Fruit fly (Drosophila melanogaster): ENCODE data around the gene Pdp.

Pdp gene

DNA sequence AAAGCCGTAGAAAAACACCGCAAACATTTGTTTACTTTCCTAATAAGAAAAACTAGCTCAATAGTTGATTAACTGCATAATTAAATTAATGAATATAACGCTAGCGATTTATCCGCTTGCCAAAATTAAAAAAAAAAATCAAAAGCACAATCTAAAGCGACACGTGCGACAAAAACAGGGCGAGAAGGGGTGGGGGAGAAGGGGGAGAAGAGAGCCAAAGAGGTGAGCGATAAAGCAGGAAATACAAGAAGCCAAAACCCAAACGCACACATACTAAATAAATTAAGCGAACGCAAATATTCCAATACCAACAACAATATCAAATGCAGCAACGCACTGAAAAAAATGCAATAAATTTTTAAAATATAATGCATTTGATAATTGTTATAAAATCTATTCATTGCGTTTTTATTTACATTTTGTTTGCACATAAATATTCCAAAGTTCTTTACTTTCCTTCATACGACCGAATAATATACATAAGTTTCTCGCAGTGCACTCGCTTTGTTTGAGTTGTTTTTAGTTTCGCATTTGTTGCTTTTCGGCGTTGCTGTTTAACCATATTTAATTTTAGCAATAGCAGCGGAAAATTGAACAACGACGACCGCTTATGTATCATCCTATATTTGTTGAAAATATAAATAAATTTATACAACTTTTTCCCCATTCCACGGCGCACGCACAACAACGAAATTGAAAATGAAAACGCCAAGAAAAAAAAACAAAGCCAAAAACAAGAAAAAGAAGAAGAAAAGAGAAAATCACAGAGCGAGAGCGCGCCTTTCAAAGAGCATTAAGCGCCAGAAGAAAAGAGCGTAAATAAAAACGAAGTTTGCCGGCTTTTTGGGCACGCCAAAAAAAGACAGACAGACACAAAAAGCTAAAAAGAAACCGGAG, 36.2 kb downstream of the Pdp start (continued):
- no peak for TF ChIP-seq Stat92E (GFP tag; optimal IDR thresholded peaks at IDR 0.05)
- TF ChIP-seq org-1 (GFP tag; optimal IDR thresholded peaks at IDR 0.05), result peak; percentile 92
- peak; percentile 74 for TF ChIP-seq CG15696 (tag; optimal IDR thresholded peaks at IDR 0.05)
- TF ChIP-seq esg (GFP tag; conservative IDR thresholded peaks at IDR 0.05), result peak; percentile 95
- no peak for TF ChIP-seq Doc3 (GFP tag; IDR thresholded peaks at IDR 0.05; ENCODE audit: partially characterized antibody)
- TF ChIP-seq ems (GFP tag; optimal IDR thresholded peaks at IDR 0.05), result peak; percentile 91
- no peak for TF ChIP-seq mld (GFP tag; IDR thresholded peaks at IDR 0.05; ENCODE audit: partially characterized antibody)
- TF ChIP-seq Ptx1 (GFP tag; IDR thresholded peaks at IDR 0.05), result peak; percentile 97
- TF ChIP-seq CG7786 (GFP tag; optimal IDR thresholded peaks at IDR 0.05), result peak; percentile 88
- TF ChIP-seq pan (optimal IDR thresholded peaks at IDR 0.05), result no peak
- TF ChIP-seq pan (GFP tag; optimal IDR thresholded peaks at IDR 0.05 in 1 of 2, IDR thresholded peaks at IDR 0.05 in 1 of 2), result peak in 1 of 2 experiments; percentile 98
- peak; percentile 92 for TF ChIP-seq Dip3 (GFP tag; optimal IDR thresholded peaks at IDR 0.05)
- peak; percentile 95 for TF ChIP-seq oc (tag; optimal IDR thresholded peaks at IDR 0.05)
- TF ChIP-seq sr (GFP tag; IDR thresholded peaks at IDR 0.05), result peak; percentile 83
- TF ChIP-seq Abd-B (GFP tag; optimal IDR thresholded peaks at IDR 0.05), result peak; percentile 96
- peak; percentile 93 for TF ChIP-seq CG12299 (tag; optimal IDR thresholded peaks at IDR 0.05)
- TF ChIP-seq en (GFP tag; optimal IDR thresholded peaks at IDR 0.05), result peak; percentile 78
- TF ChIP-seq CG13775 (GFP tag; optimal IDR thresholded peaks at IDR 0.05), result peak; percentile 94
- peak; percentile 90 for TF ChIP-seq ara (GFP tag; IDR thresholded peaks at IDR 0.05)
- peak; percentile 91 for TF ChIP-seq ro (GFP tag; IDR thresholded peaks at IDR 0.05)
- TF ChIP-seq Dp (GFP tag; optimal IDR thresholded peaks at IDR 0.05), result peak; percentile 13
- TF ChIP-seq bbx (GFP tag; IDR thresholded peaks at IDR 0.05; ENCODE audit: partially characterized antibody), result no peak
- TF ChIP-seq vvl (GFP tag; IDR thresholded peaks at IDR 0.05), result peak; percentile 98
- peak; percentile 71 for TF ChIP-seq luna (GFP tag; optimal IDR thresholded peaks at IDR 0.05)
- no peak for TF ChIP-seq pfk (GFP tag; optimal IDR thresholded peaks at IDR 0.05)
- no peak for TF ChIP-seq CG15479 (GFP tag; optimal IDR thresholded peaks at IDR 0.05)
- TF ChIP-seq Neu2 (GFP tag; optimal IDR thresholded peaks at IDR 0.05; ENCODE audit: borderline replicate concordance), result no peak
- peak; percentile 79 for TF ChIP-seq shn (GFP tag; optimal IDR thresholded peaks at IDR 0.05)
- peak; percentile 80 for TF ChIP-seq cato (GFP tag; optimal IDR thresholded peaks at IDR 0.05; ENCODE audit: borderline replicate concordance)
- TF ChIP-seq CG17829 (tag; optimal IDR thresholded peaks at IDR 0.05), result peak; percentile 96
- peak; percentile 66 to 96 for TF ChIP-seq bsh (GFP tag; optimal IDR thresholded peaks at IDR 0.05)
- TF ChIP-seq CG11723 (GFP tag; optimal IDR thresholded peaks at IDR 0.05), result peak; percentile 91
- peak; percentile 97 for TF ChIP-seq Hey (tag; optimal IDR thresholded peaks at IDR 0.05)
- no peak for TF ChIP-seq lov (optimal IDR thresholded peaks at IDR 0.05)
- peak; percentile 87 for TF ChIP-seq lov (GFP tag; IDR thresholded peaks at IDR 0.05)
- peak; percentile 93 for TF ChIP-seq NFAT (GFP tag; IDR thresholded peaks at IDR 0.05)
- peak; percentile 98 for TF ChIP-seq CG15269 (tag; optimal IDR thresholded peaks at IDR 0.05)
- peak; percentile 84 for TF ChIP-seq Vsx1 (GFP tag; optimal IDR thresholded peaks at IDR 0.05)
- TF ChIP-seq CG12942 (GFP tag; optimal IDR thresholded peaks at IDR 0.05), result peak; percentile 90
- peak; percentile 96 for TF ChIP-seq ttk (GFP tag; IDR thresholded peaks at IDR 0.05)
- TF ChIP-seq Dbx (GFP tag; IDR thresholded peaks at IDR 0.05), result peak; percentile 97
- peak; percentile 86 for TF ChIP-seq pum (GFP tag; optimal IDR thresholded peaks at IDR 0.05)
- no peak for TF ChIP-seq hb (GFP tag; IDR thresholded peaks at IDR 0.05; ENCODE audit: partially characterized antibody)
- TF ChIP-seq aop (GFP tag; IDR thresholded peaks at IDR 0.05), result peak; percentile 80; the same call in 1 of the 2 replicates
- TF ChIP-seq CG14965 (GFP tag; optimal IDR thresholded peaks at IDR 0.05; ENCODE audit: borderline replicate concordance), result peak; percentile 36
- peak; percentile 91 for TF ChIP-seq CG2875 (GFP tag; optimal IDR thresholded peaks at IDR 0.05)
- TF ChIP-seq CG4617 (GFP tag; optimal IDR thresholded peaks at IDR 0.05; ENCODE audit: borderline replicate concordance), result peak; percentile 73
- no peak for TF ChIP-seq sna (GFP tag; IDR thresholded peaks at IDR 0.05; ENCODE audit: partially characterized antibody)
